Fruit fly (Drosophila melanogaster): ENCODE measurements around the gene Rpn13R.
A peak's percentile ranks its signal among the peaks of the same experiment; 100 is the strongest.

Rpn13R gene

DNA sequence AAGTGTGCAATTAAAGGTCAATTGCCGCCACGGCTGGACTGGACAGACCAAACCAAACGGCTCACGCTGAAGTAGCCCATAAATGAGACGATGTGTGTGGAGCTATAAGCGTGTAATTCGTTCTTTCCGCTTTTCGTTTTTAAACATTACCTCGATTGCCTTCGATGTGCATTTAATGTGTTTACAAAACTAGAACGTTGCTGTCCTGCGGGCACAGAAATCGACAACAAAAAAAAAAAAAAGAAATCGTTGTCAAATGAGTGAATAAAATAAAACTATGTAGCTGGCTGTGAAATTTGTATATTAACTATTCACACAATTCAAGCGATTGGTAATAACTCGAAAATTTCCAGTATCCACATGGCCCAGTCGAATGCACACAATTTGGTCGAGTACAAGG lies at the start of gene Rpn13R:
Gene Rpn13R (plus strand): TSS at position 301 of the 400 bp plus-strand sequence.
- TF ChIP-seq CG13624 (GFP tag; optimal IDR thresholded peaks at IDR 0.05): no peak
- TF ChIP-seq Usf (GFP tag; optimal IDR thresholded peaks at IDR 0.05): no peak
- TF ChIP-seq CkIIα-i1 (GFP tag; IDR thresholded peaks at IDR 0.05): no peak
- TF ChIP-seq CG10147 (GFP tag; optimal IDR thresholded peaks at IDR 0.05): no peak

DNA sequence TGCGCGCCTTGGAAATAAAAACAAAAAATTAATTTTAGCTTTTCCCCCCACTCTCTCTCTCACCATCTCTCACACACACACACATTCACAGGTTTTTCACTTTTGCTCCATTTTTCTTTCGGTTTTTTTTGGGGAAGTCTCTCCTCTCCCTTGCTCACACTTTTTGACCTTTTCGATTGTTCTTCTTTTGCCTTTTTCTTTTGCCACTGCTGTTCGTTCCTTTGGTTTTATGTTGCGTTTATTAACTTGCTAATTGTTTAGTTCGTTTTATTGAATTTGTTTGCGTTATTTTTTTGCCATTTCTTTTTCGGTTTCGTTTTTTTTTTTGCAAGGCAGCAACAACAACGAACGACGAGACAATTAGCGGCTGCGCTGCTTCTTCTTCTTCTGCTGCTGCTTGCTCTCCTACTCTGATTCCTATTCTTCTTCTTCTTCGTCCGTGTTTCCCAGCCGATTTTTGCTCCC lies 49.3 kb upstream of the Rpn13R start:
- peak; percentile 22 for TF ChIP-seq exex (tag; optimal IDR thresholded peaks at IDR 0.05)
- TF ChIP-seq D19B (GFP tag; optimal IDR thresholded peaks at IDR 0.05): no peak
- TF ChIP-seq crol (GFP tag; IDR thresholded peaks at IDR 0.05): peak; percentile 60
- peak in 1 of 2 experiments; percentile 38 for TF ChIP-seq Hr78 (GFP tag; optimal IDR thresholded peaks at IDR 0.05)
- TF ChIP-seq CG12155 (GFP tag; optimal IDR thresholded peaks at IDR 0.05): peak; percentile 71
- no peak for TF ChIP-seq mld (GFP tag; IDR thresholded peaks at IDR 0.05; ENCODE audit: partially characterized antibody)
- peak; percentile 87 for TF ChIP-seq nom (GFP tag; optimal IDR thresholded peaks at IDR 0.05)
- no peak for TF ChIP-seq Sox100B (GFP tag; optimal IDR thresholded peaks at IDR 0.05)
- no peak for TF ChIP-seq fru (optimal IDR thresholded peaks at IDR 0.05)
- TF ChIP-seq CG4617 (GFP tag; optimal IDR thresholded peaks at IDR 0.05; ENCODE audit: borderline replicate concordance): peak; percentile 38
- TF ChIP-seq Trl (optimal IDR thresholded peaks at IDR 0.05): peak; percentile 34 to 76
- no peak for TF ChIP-seq Trl (GFP tag; optimal IDR thresholded peaks at IDR 0.05)
- TF ChIP-seq Adf1 (GFP tag; IDR thresholded peaks at IDR 0.05): peak; percentile 10; the same call in 1 of the 2 replicates
- TF ChIP-seq CG5245 (GFP tag; optimal IDR thresholded peaks at IDR 0.05): no peak
- peak; percentile 58; the same call in 1 of the 2 replicates for TF ChIP-seq Drgx (GFP tag; IDR thresholded peaks at IDR 0.05)
- peak; percentile 75 for TF ChIP-seq psq (GFP tag; optimal IDR thresholded peaks at IDR 0.05)
- no peak for TF ChIP-seq fu2 (GFP tag; optimal IDR thresholded peaks at IDR 0.05)
- TF ChIP-seq CG17385 (GFP tag; optimal IDR thresholded peaks at IDR 0.05): peak; percentile 98
- TF ChIP-seq sqz (GFP tag; optimal IDR thresholded peaks at IDR 0.05): peak; percentile 58
- no peak for TF ChIP-seq CG31441 (GFP tag; IDR thresholded peaks at IDR 0.05)
- TF ChIP-seq bsh (GFP tag; optimal IDR thresholded peaks at IDR 0.05): peak in 1 of 2 experiments; percentile 85

DNA sequence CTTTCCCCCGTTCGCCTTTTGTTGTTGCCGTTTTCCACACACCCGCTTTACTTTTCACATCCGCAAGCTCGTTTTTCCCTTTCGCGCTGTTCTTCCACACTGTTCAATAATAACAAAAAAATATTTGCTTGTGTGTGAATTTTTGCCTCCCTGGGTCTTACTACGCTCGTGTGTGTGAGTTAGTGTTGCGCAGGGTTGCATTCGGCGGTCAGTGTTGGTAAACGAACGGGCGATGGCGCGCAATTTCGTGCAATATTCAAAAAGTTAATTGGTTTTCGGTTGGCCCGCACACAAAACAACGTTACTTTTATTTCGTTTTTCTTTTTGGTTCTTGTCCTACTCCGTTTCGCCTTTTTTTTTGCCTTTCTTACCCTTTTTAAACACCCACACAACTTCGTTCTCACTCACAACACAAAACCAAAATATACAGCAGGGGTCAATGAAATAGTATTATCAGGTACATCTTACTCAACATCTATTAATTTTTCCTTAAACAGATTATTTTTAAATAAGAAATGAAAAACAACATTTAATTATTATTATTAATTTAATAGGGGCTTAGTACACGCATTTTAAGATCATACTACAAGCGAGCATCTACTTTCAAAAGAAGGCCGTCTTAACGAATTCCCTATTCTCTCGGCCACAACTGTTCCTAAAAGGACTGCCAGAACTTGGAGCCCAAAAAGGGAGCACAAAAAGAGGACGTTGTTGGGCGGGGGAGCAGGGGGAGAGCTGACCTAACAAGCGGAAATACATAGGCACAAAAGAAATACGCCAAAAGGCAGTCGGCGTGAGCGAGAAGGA lies 48.7 kb upstream of the Rpn13R start:
- no peak for TF ChIP-seq Dip2 (GFP tag; IDR thresholded peaks at IDR 0.05)
- TF ChIP-seq Sin3A (optimal IDR thresholded peaks at IDR 0.05): peak; percentile 46
- 0 out of 3 replicates have a peak, but pooled peaks have one; percentile 26 for TF ChIP-seq knrl (GFP tag; IDR thresholded peaks at IDR 0.05; ENCODE audit: partially characterized antibody)
- peak in 1 of 2 experiments; percentile 50 for TF ChIP-seq dpn (GFP tag; optimal IDR thresholded peaks at IDR 0.05)
- no peak for TF ChIP-seq crol (GFP tag; IDR thresholded peaks at IDR 0.05)
- TF ChIP-seq CG9932 (GFP tag; IDR thresholded peaks at IDR 0.05): peak; percentile 56
- TF ChIP-seq sr (GFP tag; IDR thresholded peaks at IDR 0.05): no peak
- peak; percentile 17 for TF ChIP-seq Dip3 (GFP tag; optimal IDR thresholded peaks at IDR 0.05)
- peak; percentile 0 for TF ChIP-seq Spps (tag; optimal IDR thresholded peaks at IDR 0.05)
- TF ChIP-seq stwl (tag; optimal IDR thresholded peaks at IDR 0.05): peak; percentile 59
- TF ChIP-seq CG7928 (GFP tag; optimal IDR thresholded peaks at IDR 0.05): peak; percentile 89
- no peak for TF ChIP-seq tgo (GFP tag; IDR thresholded peaks at IDR 0.05)
- TF ChIP-seq ind (GFP tag; optimal IDR thresholded peaks at IDR 0.05): no peak
- TF ChIP-seq CG1603 (tag; optimal IDR thresholded peaks at IDR 0.05): peak; percentile 73
- no peak for TF ChIP-seq CG4730 (GFP tag; IDR thresholded peaks at IDR 0.05)
- TF ChIP-seq nerfin-2 (GFP tag; IDR thresholded peaks at IDR 0.05; ENCODE audit: partially characterized antibody): no peak
- TF ChIP-seq CG34422 (GFP tag; IDR thresholded peaks at IDR 0.05): peak; percentile 23; the same call in 1 of the 3 replicates
- TF ChIP-seq dm (GFP tag; optimal IDR thresholded peaks at IDR 0.05): peak; percentile 34
- TF ChIP-seq dysf (GFP tag; IDR thresholded peaks at IDR 0.05): no peak
- TF ChIP-seq CG10321 (GFP tag; IDR thresholded peaks at IDR 0.05): peak; percentile 16; the same call in 1 of the 2 replicates
- TF ChIP-seq vfl (GFP tag; optimal IDR thresholded peaks at IDR 0.05): peak; percentile 24
- no peak for TF ChIP-seq CG17802 (tag; optimal IDR thresholded peaks at IDR 0.05)
- TF ChIP-seq CG5953 (GFP tag; IDR thresholded peaks at IDR 0.05): no peak
- peak; percentile 77 for TF ChIP-seq nom (GFP tag; optimal IDR thresholded peaks at IDR 0.05)
- peak; percentile 74 for TF ChIP-seq chm (GFP tag; IDR thresholded peaks at IDR 0.05)
